ENCODE assay signal across 3 worm cellular contexts in genomic region chrV:6227326-6228246, ce11.
TF ChIP-seq lines count a peak whose summit lies in the region.

No protein-coding gene starts in this region.

TF ChIP-seq in whole organism, L1 larva, 84 proteins besides CTCF, POLR2A, EP300 and RAD21 (continued from another document and continues in another):
- no peak for TF ChIP-seq F16B12.6 (tag; optimal IDR thresholded peaks at IDR 0.05; lab: Kevin White, UChicago)
- no peak for TF ChIP-seq pqm-1 (tag; optimal IDR thresholded peaks at IDR 0.05; lab: Kevin White, UChicago)
- TF ChIP-seq mep-1 (tag; optimal IDR thresholded peaks at IDR 0.05; lab: Kevin White, UChicago), result peak; percentile 78
- TF ChIP-seq ces-1 (GFP tag; optimal IDR thresholded peaks at IDR 0.05; lab: Kevin White, UChicago), result no peak
- no peak for TF ChIP-seq alr-1 (tag; optimal IDR thresholded peaks at IDR 0.05; lab: Kevin White, UChicago; ENCODE audit: borderline replicate concordance)
- no peak for TF ChIP-seq hlh-17 (GFP tag; optimal IDR thresholded peaks at IDR 0.05; lab: Kevin White, UChicago; ENCODE audit: borderline replicate concordance)
- peak; percentile 22 to 61 (median 53) for TF ChIP-seq dpl-1 (GFP tag; optimal IDR thresholded peaks at IDR 0.05; lab: Kevin White, UChicago)
- TF ChIP-seq nhr-28 (tag; optimal IDR thresholded peaks at IDR 0.05; lab: Kevin White, UChicago), result peak; percentile 1
- TF ChIP-seq elt-3 (tag; optimal IDR thresholded peaks at IDR 0.05; lab: Kevin White, UChicago), result peak in 3 of 6 experiments; percentile 42 to 73 (median 68)
- TF ChIP-seq dsc-1 (tag; optimal IDR thresholded peaks at IDR 0.05; lab: Kevin White, UChicago), result peak; percentile 97
- TF ChIP-seq ceh-8 (GFP tag; optimal IDR thresholded peaks at IDR 0.05; lab: Kevin White, UChicago), result peak; percentile 93
- peak; percentile 78 to 94 for TF ChIP-seq egl-27 (tag; optimal IDR thresholded peaks at IDR 0.05; lab: Kevin White, UChicago)
- TF ChIP-seq lir-3 (tag; optimal IDR thresholded peaks at IDR 0.05; lab: Kevin White, UChicago; ENCODE audit: poor library complexity), result peak; percentile 88
- TF ChIP-seq snu-23 (GFP tag; optimal IDR thresholded peaks at IDR 0.05; lab: Kevin White, UChicago), result peak; percentile 99
- peak; percentile 97 for TF ChIP-seq pax-3 (tag; optimal IDR thresholded peaks at IDR 0.05; lab: Kevin White, UChicago)
- TF ChIP-seq nhr-20 (tag; optimal IDR thresholded peaks at IDR 0.05; lab: Kevin White, UChicago), result peak; percentile 99
- peak; percentile 98 for TF ChIP-seq egl-13 (tag; optimal IDR thresholded peaks at IDR 0.05; lab: Kevin White, UChicago)
- peak; percentile 99 for TF ChIP-seq lin-14 (GFP tag; optimal IDR thresholded peaks at IDR 0.05; lab: Kevin White, UChicago)
- peak; percentile 21 for TF ChIP-seq lin-15B (tag; optimal IDR thresholded peaks at IDR 0.05; lab: Kevin White, UChicago)
- peak; percentile 35 for TF ChIP-seq Y116A8C.19 (tag; optimal IDR thresholded peaks at IDR 0.05; lab: Kevin White, UChicago; ENCODE audit: borderline replicate concordance)
- TF ChIP-seq xbp-1 (tag; optimal IDR thresholded peaks at IDR 0.05; lab: Kevin White, UChicago), result peak; percentile 95
- no peak for TF ChIP-seq unc-30 (tag; optimal IDR thresholded peaks at IDR 0.05; lab: Kevin White, UChicago)
- peak; percentile 72 for TF ChIP-seq snpc-4 (tag; optimal IDR thresholded peaks at IDR 0.05; lab: Kevin White, UChicago)
- no peak for TF ChIP-seq sptf-1 (tag; optimal IDR thresholded peaks at IDR 0.05; lab: Kevin White, UChicago)
- TF ChIP-seq zag-1 (tag; optimal IDR thresholded peaks at IDR 0.05; lab: Kevin White, UChicago), result peak; percentile 20
- TF ChIP-seq elt-2 (tag; optimal IDR thresholded peaks at IDR 0.05; lab: Kevin White, UChicago), result peak; percentile 80
- TF ChIP-seq nhr-77 (tag; optimal IDR thresholded peaks at IDR 0.05; lab: Kevin White, UChicago), result peak; percentile 96
- TF ChIP-seq ceh-63 (GFP tag; optimal IDR thresholded peaks at IDR 0.05; lab: Kevin White, UChicago), result no peak
- peak; percentile 73 for TF ChIP-seq nhr-11 (tag; optimal IDR thresholded peaks at IDR 0.05; lab: Kevin White, UChicago)
- TF ChIP-seq isw-1 (GFP tag; IDR thresholded peaks at IDR 0.05; lab: Robert Waterston, UW), result peak; percentile 92
- peak; percentile 84 for TF ChIP-seq zip-4 (GFP tag; optimal IDR thresholded peaks at IDR 0.05; lab: Kevin White, UChicago)
- TF ChIP-seq aly-2 (tag; optimal IDR thresholded peaks at IDR 0.05; lab: Kevin White, UChicago), result peak; percentile 46
- peak; percentile 61 for TF ChIP-seq nhr-237 (tag; optimal IDR thresholded peaks at IDR 0.05; lab: Kevin White, UChicago)
- peak; percentile 8 for TF ChIP-seq efl-3 (GFP tag; optimal IDR thresholded peaks at IDR 0.05; lab: Kevin White, UChicago)
- TF ChIP-seq ceh-82 (tag; optimal IDR thresholded peaks at IDR 0.05; lab: Kevin White, UChicago), result peak; percentile 76 to 96 (median 79)
- TF ChIP-seq unc-86 (tag; optimal IDR thresholded peaks at IDR 0.05; lab: Kevin White, UChicago), result peak; percentile 99
- TF ChIP-seq blmp-1 (tag; optimal IDR thresholded peaks at IDR 0.05; lab: Kevin White, UChicago), result peak; percentile 34
- peak; percentile 99 for TF ChIP-seq tbx-2 (tag; optimal IDR thresholded peaks at IDR 0.05; lab: Kevin White, UChicago)
- TF ChIP-seq grh-1 (GFP tag; IDR thresholded peaks at IDR 0.05; lab: Robert Waterston, UW), result peak; percentile 91
- TF ChIP-seq rnt-1 (tag; optimal IDR thresholded peaks at IDR 0.05; lab: Kevin White, UChicago), result peak; percentile 92
- peak; percentile 95 for TF ChIP-seq jun-1 (tag; optimal IDR thresholded peaks at IDR 0.05; lab: Kevin White, UChicago)
- TF ChIP-seq ztf-11 (tag; optimal IDR thresholded peaks at IDR 0.05; lab: Kevin White, UChicago), result peak in 1 of 2 experiments; percentile 93
- TF ChIP-seq ztf-4 (tag; optimal IDR thresholded peaks at IDR 0.05; lab: Kevin White, UChicago), result peak; percentile 97

TF ChIP-seq in whole organism, L3 larva, 47 proteins besides CTCF, POLR2A, EP300 and RAD21 (continued from another document):
- TF ChIP-seq zag-1 (tag; optimal IDR thresholded peaks at IDR 0.05; lab: Kevin White, UChicago) (peak; percentile 85), nfya-1 (tag; optimal IDR thresholded peaks at IDR 0.05; lab: Kevin White, UChicago; ENCODE audit: insufficient read depth) (peak; percentile 91), hmg-11 (tag; optimal IDR thresholded peaks at IDR 0.05; lab: Kevin White, UChicago) (peak; percentile 97), egl-5 (tag; optimal IDR thresholded peaks at IDR 0.05; lab: Kevin White, UChicago) (peak; percentile 59), nhr-23 (tag; optimal IDR thresholded peaks at IDR 0.05; lab: Kevin White, UChicago) (peak; percentile 92), sea-2 (GFP tag; optimal IDR thresholded peaks at IDR 0.05; lab: Kevin White, UChicago) (no peak), nhr-12 (tag; optimal IDR thresholded peaks at IDR 0.05; lab: Kevin White, UChicago) (no peak), fos-1 (tag; optimal IDR thresholded peaks at IDR 0.05; lab: Kevin White, UChicago) (no peak), R02D3.7 (tag; optimal IDR thresholded peaks at IDR 0.05; lab: Kevin White, UChicago) (peak; percentile 71), ceh-9 (tag; optimal IDR thresholded peaks at IDR 0.05; lab: Kevin White, UChicago) (no peak), ceh-28 (tag; optimal IDR thresholded peaks at IDR 0.05; lab: Kevin White, UChicago) (peak; percentile 62), lin-39 (tag; optimal IDR thresholded peaks at IDR 0.05; lab: Kevin White, UChicago) (peak; percentile 96), nhr-237 (tag; optimal IDR thresholded peaks at IDR 0.05; lab: Kevin White, UChicago) (no peak), unc-39 (tag; optimal IDR thresholded peaks at IDR 0.05; lab: Kevin White, UChicago) (no peak), pha-4 (tag; optimal IDR thresholded peaks at IDR 0.05; lab: Kevin White, UChicago) (peak; percentile 97), ceh-82 (tag; optimal IDR thresholded peaks at IDR 0.05; lab: Kevin White, UChicago) (peak; percentile 59), fkh-2 (tag; optimal IDR thresholded peaks at IDR 0.05; lab: Kevin White, UChicago) (no peak), daf-12 (tag; optimal IDR thresholded peaks at IDR 0.05; lab: Kevin White, UChicago) (no peak), elt-3 (tag; optimal IDR thresholded peaks at IDR 0.05; lab: Kevin White, UChicago) (peak in 1 of 3 experiments; percentile 20), ZK546.5 (tag; optimal IDR thresholded peaks at IDR 0.05; lab: Kevin White, UChicago) (no peak), nhr-77 (tag; optimal IDR thresholded peaks at IDR 0.05; lab: Kevin White, UChicago) (no peak), nhr-67 (tag; optimal IDR thresholded peaks at IDR 0.05; lab: Kevin White, UChicago) (no peak), lin-15B (tag; optimal IDR thresholded peaks at IDR 0.05; lab: Kevin White, UChicago) (peak; percentile 24), fkh-10 (GFP tag; optimal IDR thresholded peaks at IDR 0.05; lab: Kevin White, UChicago) (peak; percentile 83), jun-1 (tag; optimal IDR thresholded peaks at IDR 0.05; lab: Kevin White, UChicago) (peak; percentile 96), nhr-43 (tag; optimal IDR thresholded peaks at IDR 0.05; lab: Kevin White, UChicago; ENCODE audit: poor library complexity, severe bottlenecking) (peak; percentile 91), elt-2 (tag; optimal IDR thresholded peaks at IDR 0.05; lab: Kevin White, UChicago) (peak; percentile 86)
TF ChIP-seq in whole organism, L3 larva: peak in this region for 29.

TF ChIP-seq in whole organism, young adult, 124 proteins besides CTCF, POLR2A, EP300 and RAD21 (continued from another document):
- TF ChIP-seq cebp-1 (GFP tag; IDR thresholded peaks at IDR 0.05; lab: Robert Waterston, UW), result 0 out of 2 replicates have a peak, but pooled peaks have one; percentile 33
- TF ChIP-seq cebp-1 (tag; optimal IDR thresholded peaks at IDR 0.05; lab: Kevin White, UChicago), result peak; percentile 91
- TF ChIP-seq ama-1 (optimal IDR thresholded peaks at IDR 0.05; lab: Kevin White, UChicago), result peak; percentile 98
- peak in 1 of 2 experiments; percentile 15 for TF ChIP-seq ama-1 (GFP tag; optimal IDR thresholded peaks at IDR 0.05; lab: Kevin White, UChicago)
- TF ChIP-seq ceh-79 (tag; optimal IDR thresholded peaks at IDR 0.05; lab: Kevin White, UChicago), result no peak
- TF ChIP-seq rcor-1 (GFP tag; IDR thresholded peaks at IDR 0.05; lab: Robert Waterston, UW), result peak; percentile 70
- peak; percentile 88 for TF ChIP-seq somi-1 (GFP tag; optimal IDR thresholded peaks at IDR 0.05; lab: Kevin White, UChicago)
- TF ChIP-seq pha-4 (tag; optimal IDR thresholded peaks at IDR 0.05; lab: Kevin White, UChicago), result peak; percentile 46
- peak; percentile 53; the same call in 1 of the 2 replicates for TF ChIP-seq lir-1 (GFP tag; conservative IDR thresholded peaks at IDR 0.05; lab: Robert Waterston, UW)
- TF ChIP-seq F22D6.2 (tag; optimal IDR thresholded peaks at IDR 0.05; lab: Kevin White, UChicago), result peak; percentile 67
- TF ChIP-seq madf-3 (GFP tag; IDR thresholded peaks at IDR 0.05; lab: Robert Waterston, UW), result peak; percentile 50; the same call in 1 of the 2 replicates
- TF ChIP-seq sptf-2 (GFP tag; optimal IDR thresholded peaks at IDR 0.05; lab: Kevin White, UChicago), result no peak
- TF ChIP-seq K12H6.12 (tag; optimal IDR thresholded peaks at IDR 0.05; lab: Kevin White, UChicago), result peak; percentile 99
- no peak for TF ChIP-seq rec-8 (tag; optimal IDR thresholded peaks at IDR 0.05; lab: Kevin White, UChicago)
- peak; percentile 76 for TF ChIP-seq mcd-1 (GFP tag; IDR thresholded peaks at IDR 0.05; lab: Robert Waterston, UW)
- peak; percentile 52; the same call in 1 of the 2 replicates for TF ChIP-seq ekl-4 (GFP tag; IDR thresholded peaks at IDR 0.05; lab: Robert Waterston, UW)
- TF ChIP-seq Y67H2A.10 (GFP tag; conservative IDR thresholded peaks at IDR 0.05; lab: Robert Waterston, UW), result no peak
- TF ChIP-seq D2030.7 (GFP tag; IDR thresholded peaks at IDR 0.05; lab: Robert Waterston, UW), result 0 out of 2 replicates have a peak, but pooled peaks have one; percentile 11
- peak; percentile 45 for TF ChIP-seq akir-1 (GFP tag; optimal IDR thresholded peaks at IDR 0.05; lab: Kevin White, UChicago)
- TF ChIP-seq dox-1 (GFP tag; IDR thresholded peaks at IDR 0.05; lab: Robert Waterston, UW), result peak; percentile 59; the same call in 1 of the 2 replicates
- 0 out of 2 replicates have a peak, but pooled peaks have one; percentile 62 for TF ChIP-seq lag-1 (GFP tag; IDR thresholded peaks at IDR 0.05; lab: Robert Waterston, UW)
- no peak for TF ChIP-seq F33H1.4 (GFP tag; IDR thresholded peaks at IDR 0.05; lab: Robert Waterston, UW)
- TF ChIP-seq egl-44 (GFP tag; IDR thresholded peaks at IDR 0.05; lab: Robert Waterston, UW), result peak; percentile 88
- peak; percentile 86 for TF ChIP-seq ztf-26 (tag; optimal IDR thresholded peaks at IDR 0.05; lab: Kevin White, UChicago)
- TF ChIP-seq repo-1 (tag; optimal IDR thresholded peaks at IDR 0.05; lab: Kevin White, UChicago), result peak; percentile 77
- 0 out of 2 replicates have a peak, but pooled peaks have one; percentile 48 for TF ChIP-seq sea-2 (GFP tag; IDR thresholded peaks at IDR 0.05; lab: Robert Waterston, UW)
- no peak for TF ChIP-seq hmg-20 (GFP tag; IDR thresholded peaks at IDR 0.05; lab: Robert Waterston, UW)
- TF ChIP-seq dpff-1 (tag; optimal IDR thresholded peaks at IDR 0.05; lab: Kevin White, UChicago), result no peak
- peak; percentile 94 for TF ChIP-seq chd-7 (tag; optimal IDR thresholded peaks at IDR 0.05; lab: Kevin White, UChicago)
- 0 out of 2 replicates have a peak, but pooled peaks have one; percentile 16 for TF ChIP-seq nhr-120 (GFP tag; IDR thresholded peaks at IDR 0.05; lab: Robert Waterston, UW)
- TF ChIP-seq Y95B8A.8 (GFP tag; IDR thresholded peaks at IDR 0.05; lab: Robert Waterston, UW), result peak; percentile 39; the same call in 1 of the 2 replicates
- peak; percentile 100 for TF ChIP-seq madf-10 (tag; optimal IDR thresholded peaks at IDR 0.05; lab: Kevin White, UChicago)
- peak; percentile 99 for TF ChIP-seq zfh-2 (GFP tag; conservative IDR thresholded peaks at IDR 0.05; lab: Robert Waterston, UW)
- TF ChIP-seq nfyb-1 (GFP tag; IDR thresholded peaks at IDR 0.05; lab: Robert Waterston, UW), result peak; percentile 94; the same call in 1 of the 2 replicates
- TF ChIP-seq ztf-18 (tag; optimal IDR thresholded peaks at IDR 0.05; lab: Kevin White, UChicago), result peak; percentile 32
- TF ChIP-seq Y56A3A.18 (GFP tag; IDR thresholded peaks at IDR 0.05; lab: Robert Waterston, UW), result peak; percentile 88; the same call in 1 of the 2 replicates
- peak; percentile 56 for TF ChIP-seq attf-5 (GFP tag; optimal IDR thresholded peaks at IDR 0.05; lab: Kevin White, UChicago)
- TF ChIP-seq lin-26 (GFP tag; IDR thresholded peaks at IDR 0.05; lab: Robert Waterston, UW), result peak; percentile 76; the same call in 1 of the 2 replicates
- peak; percentile 17; the same call in 1 of the 2 replicates for TF ChIP-seq madf-6 (GFP tag; IDR thresholded peaks at IDR 0.05; lab: Robert Waterston, UW)
- 0 out of 2 replicates have a peak, but pooled peaks have one; percentile 22 for TF ChIP-seq hsf-1 (GFP tag; IDR thresholded peaks at IDR 0.05; lab: Robert Waterston, UW)
- 0 out of 2 replicates have a peak, but pooled peaks have one; percentile 60 for TF ChIP-seq bed-1 (GFP tag; IDR thresholded peaks at IDR 0.05; lab: Robert Waterston, UW)
- peak; percentile 81; the same call in 1 of the 2 replicates for TF ChIP-seq K11D2.4 (GFP tag; IDR thresholded peaks at IDR 0.05; lab: Robert Waterston, UW)
- no peak for TF ChIP-seq aptf-3 (GFP tag; IDR thresholded peaks at IDR 0.05; lab: Robert Waterston, UW)
- peak; percentile 36 for TF ChIP-seq nhr-80 (tag; optimal IDR thresholded peaks at IDR 0.05; lab: Kevin White, UChicago)
- peak; percentile 71 for TF ChIP-seq B0035.1 (tag; optimal IDR thresholded peaks at IDR 0.05; lab: Kevin White, UChicago)
- peak; percentile 60 for TF ChIP-seq ceh-27 (GFP tag; optimal IDR thresholded peaks at IDR 0.05; lab: Kevin White, UChicago)
- TF ChIP-seq attf-3 (GFP tag; conservative IDR thresholded peaks at IDR 0.05; lab: Robert Waterston, UW), result peak; percentile 54; the same call in 1 of the 2 replicates
- no peak for TF ChIP-seq ceh-100 (GFP tag; IDR thresholded peaks at IDR 0.05; lab: Robert Waterston, UW)
- TF ChIP-seq ZK185.1 (tag; optimal IDR thresholded peaks at IDR 0.05; lab: Kevin White, UChicago; ENCODE audit: poor library complexity, severe bottlenecking), result peak; percentile 83
- peak; percentile 97 for TF ChIP-seq hmg-1.2 (GFP tag; IDR thresholded peaks at IDR 0.05; lab: Robert Waterston, UW)
